Worm (Caenorhabditis elegans) whole organism, L3 larva: ENCODE data around the gene Y54G11A.9.

Experiments
- ama-1 ChIP-seq: fragments of 150-350 bp; optimal IDR thresholded peaks from 2 replicates; lab custom pipeline; 2018
- elt-1 ChIP-seq: fragments of 150-350 bp; optimal IDR thresholded peaks from 2 replicates; lab custom pipeline; 2014; ENCODE audit warnings: missing biosample characterization, missing genetic modification characterization
- lin-39 ChIP-seq: fragments of 150-350 bp; optimal IDR thresholded peaks from 2 replicates; lab custom pipeline; 2018; ENCODE audit warnings: missing biosample characterization, missing genetic modification reagents, missing genetic modification characterization
- skn-1 ChIP-seq: fragments of 150-350 bp; optimal IDR thresholded peaks from 2 replicates; lab custom pipeline; 2014; ENCODE audit warnings: missing biosample characterization, missing genetic modification characterization

DNA sequence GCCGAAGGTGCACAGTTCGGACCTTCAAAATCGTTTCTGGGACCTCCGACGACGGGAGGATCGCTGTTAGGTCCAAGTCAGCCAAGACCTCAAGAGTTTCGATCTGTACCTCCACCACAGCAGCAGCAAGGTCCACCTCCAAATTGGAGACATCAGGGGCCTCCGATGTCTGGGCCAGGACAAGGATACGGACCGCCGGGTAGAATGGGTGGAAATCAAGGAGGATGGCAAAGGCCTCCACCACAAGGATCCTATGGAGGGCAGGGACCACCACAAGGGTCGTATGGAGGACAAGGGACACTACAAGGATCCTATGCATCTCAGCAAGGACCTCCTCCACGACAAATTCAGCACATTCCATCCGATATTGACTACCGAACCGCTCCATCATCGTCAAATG lies 14.4 kb upstream of the Y54G11A.9 start:
- TF ChIP-seq skn-1 (tag; lab: Kevin White, UChicago) (no peak), lin-39 (tag; lab: Kevin White, UChicago) (no peak), ama-1 (no peak), elt-1 (no peak)
